Worm (Caenorhabditis elegans): ENCODE results near the gene Y59E9AL.36.

DNA sequence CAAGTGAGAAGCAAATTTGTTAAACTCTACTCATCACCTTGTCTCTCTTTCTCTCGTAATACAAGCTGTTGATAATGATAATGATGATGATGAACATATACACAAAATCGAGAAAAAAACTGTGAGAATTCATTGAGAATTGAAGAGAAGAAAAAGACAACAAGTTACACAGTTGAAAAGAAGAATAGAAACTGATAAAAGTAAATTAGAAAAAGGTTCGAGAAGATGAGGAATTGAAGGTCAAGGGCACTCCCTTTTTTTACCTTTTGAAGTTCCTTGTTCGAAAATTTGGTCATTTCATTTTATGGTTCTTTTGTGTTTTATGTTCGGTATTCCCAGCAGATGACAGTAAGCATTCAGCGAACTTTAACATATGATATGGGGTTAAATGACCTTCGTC, 7.1 kb upstream of the Y59E9AL.36 start:
- TF ChIP-seq pha-4 (tag; optimal IDR thresholded peaks at IDR 0.05) (no peak), nhr-76 (tag; optimal IDR thresholded peaks at IDR 0.05) (no peak), hlh-1 (tag; optimal IDR thresholded peaks at IDR 0.05) (no peak), nhr-12 (tag; optimal IDR thresholded peaks at IDR 0.05) (no peak), lsy-2 (tag; optimal IDR thresholded peaks at IDR 0.05) (no peak)
